Fruit fly (Drosophila melanogaster) whole organism, prepupa: ENCODE results near the gene Bub3.

Experiments
- Blimp-1 ChIP-seq: fragments of 200-800 bp; sonication (Bioruptor generic); optimal IDR thresholded peaks from 3 replicates; lab custom pipeline; 2017; ENCODE audit warnings: missing biosample characterization, missing genetic modification characterization, mild to moderate bottlenecking, moderate library complexity, missing genetic modification reagents
- CG10631 ChIP-seq: fragments of 200-800 bp; sonication (Bioruptor generic); optimal IDR thresholded peaks from 2 replicates; lab custom pipeline; 2016; ENCODE audit warnings: missing biosample characterization, missing genetic modification characterization
- CG10669 ChIP-seq: fragments of 200-800 bp; sonication (Bioruptor generic); optimal IDR thresholded peaks from 3 replicates; lab custom pipeline; 2018; ENCODE audit warnings: missing biosample characterization, mild to moderate bottlenecking, missing genetic modification characterization, moderate library complexity
- CG11294 ChIP-seq: fragments of 200-800 bp; sonication (Bioruptor generic); IDR thresholded peaks from 2 replicates; pipeline ENCODE4 v1.3.6; 2022; ENCODE audit warnings: missing biosample characterization, missing genetic modification characterization
- CG11762 ChIP-seq: fragments of 200-800 bp; sonication (Bioruptor generic); optimal IDR thresholded peaks from 3 replicates; lab custom pipeline; 2016; ENCODE audit warnings: missing biosample characterization, missing genetic modification characterization; ENCODE audit not compliant: insufficient read depth
- CG11902 ChIP-seq: fragments of 200-800 bp; sonication (Bioruptor generic); optimal IDR thresholded peaks from 3 replicates; lab custom pipeline; 2016; ENCODE audit warnings: missing biosample characterization, missing genetic modification characterization
- CG15336 ChIP-seq: fragments of 200-800 bp; sonication (Bioruptor generic); IDR thresholded peaks from 2 replicates; pipeline ENCODE4 v1.3.6; 2022; ENCODE audit warnings: missing biosample characterization, missing genetic modification characterization
- CG1621 ChIP-seq: fragments of 200-800 bp; sonication (Bioruptor generic); optimal IDR thresholded peaks from 3 replicates; lab custom pipeline; 2018; ENCODE audit warnings: missing biosample characterization, mild to moderate bottlenecking, missing genetic modification characterization
- CG16779 ChIP-seq: fragments of 200-800 bp; sonication (Bioruptor generic); optimal IDR thresholded peaks from 3 replicates; lab custom pipeline; 2017; ENCODE audit warnings: missing biosample characterization, mild to moderate bottlenecking, missing genetic modification characterization
- CG3032 ChIP-seq: fragments of 200-800 bp; optimal IDR thresholded peaks from 2 replicates; lab custom pipeline; 2019; ENCODE audit warnings: missing biosample characterization, mild to moderate bottlenecking, missing genetic modification characterization, moderate library complexity
- CG31627 ChIP-seq: fragments of 200-800 bp; sonication (Bioruptor generic); optimal IDR thresholded peaks from 3 replicates; lab custom pipeline; 2016; ENCODE audit warnings: missing biosample characterization, missing genetic modification characterization
- CG32006 ChIP-seq: fragments of 200-800 bp; sonication (Bioruptor generic); optimal IDR thresholded peaks from 3 replicates; lab custom pipeline; 2017; ENCODE audit warnings: missing biosample characterization, mild to moderate bottlenecking, missing genetic modification characterization
- CG34406 ChIP-seq: fragments of 200-800 bp; sonication (Bioruptor generic); optimal IDR thresholded peaks from 3 replicates; lab custom pipeline; 2016; ENCODE audit warnings: missing biosample characterization, missing genetic modification characterization
- CG4318 ChIP-seq: fragments of 200-800 bp; sonication (Bioruptor generic); optimal IDR thresholded peaks from 3 replicates; lab custom pipeline; 2017; ENCODE audit warnings: missing biosample characterization, mild to moderate bottlenecking, missing genetic modification characterization
- CG6163 ChIP-seq: fragments of 200-800 bp; sonication (Bioruptor generic); IDR thresholded peaks from 3 replicates; pipeline ENCODE4 v1.3.6; 2022; ENCODE audit warnings: missing biosample characterization, missing genetic modification characterization
- CG6276 ChIP-seq: fragments of 200-800 bp; sonication (Bioruptor generic); optimal IDR thresholded peaks from 2 replicates; lab custom pipeline; 2017; ENCODE audit warnings: missing biosample characterization, mild to moderate bottlenecking, missing genetic modification characterization
- CG6792 ChIP-seq: fragments of 200-800 bp; sonication (Bioruptor generic); optimal IDR thresholded peaks from 3 replicates; lab custom pipeline; 2016; ENCODE audit warnings: missing biosample characterization, missing genetic modification characterization
- CG6808 ChIP-seq: fragments of 200-800 bp; sonication (Bioruptor generic); optimal IDR thresholded peaks from 3 replicates; lab custom pipeline; 2017; ENCODE audit warnings: missing biosample characterization, missing genetic modification characterization, mild to moderate bottlenecking, moderate library complexity, missing genetic modification reagents
- CG6854 ChIP-seq: fragments of 200-800 bp; sonication (Bioruptor generic); optimal IDR thresholded peaks from 2 replicates; lab custom pipeline; 2017; ENCODE audit warnings: missing biosample characterization, mild to moderate bottlenecking, missing genetic modification characterization
- CG7368 ChIP-seq: fragments of 200-800 bp; sonication (Bioruptor generic); optimal IDR thresholded peaks from 3 replicates; lab custom pipeline; 2016; ENCODE audit warnings: missing biosample characterization, missing genetic modification characterization
- CG8319 ChIP-seq: fragments of 200-800 bp; sonication (Bioruptor generic); optimal IDR thresholded peaks from 3 replicates; lab custom pipeline; 2016; ENCODE audit warnings: missing biosample characterization, missing genetic modification characterization
- CG8632 ChIP-seq: fragments of 200-800 bp; sonication (Bioruptor generic); optimal IDR thresholded peaks from 3 replicates; lab custom pipeline; 2016; ENCODE audit warnings: missing biosample characterization, missing genetic modification characterization
- CG9139 ChIP-seq: fragments of 200-800 bp; sonication (Bioruptor generic); optimal IDR thresholded peaks from 3 replicates; lab custom pipeline; 2017; ENCODE audit warnings: missing biosample characterization, mild to moderate bottlenecking, missing genetic modification characterization
- Eip75B ChIP-seq: fragments of 200-800 bp; sonication (Bioruptor generic); optimal IDR thresholded peaks from 3 replicates; lab custom pipeline; 2016; ENCODE audit warnings: missing biosample characterization, missing genetic modification characterization
- Eip78C ChIP-seq: fragments of 200-800 bp; sonication (Bioruptor generic); peaks from one replicate; lab custom pipeline; 2016; ENCODE audit warnings: missing biosample characterization, missing genetic modification characterization
- Eip93F ChIP-seq: fragments of 200-800 bp; sonication (Bioruptor generic); optimal IDR thresholded peaks from 2 replicates; lab custom pipeline; 2016; ENCODE audit warnings: missing biosample characterization, mild to moderate bottlenecking, missing genetic modification characterization
- Ets21C ChIP-seq: fragments of 200-800 bp; sonication (Bioruptor generic); optimal IDR thresholded peaks from 3 replicates; lab custom pipeline; 2016; ENCODE audit warnings: missing biosample characterization, missing genetic modification characterization
- Ets96B ChIP-seq: fragments of 200-800 bp; optimal IDR thresholded peaks from 2 replicates; lab custom pipeline; 2019; ENCODE audit warnings: missing biosample characterization, mild to moderate bottlenecking, missing genetic modification characterization, moderate library complexity
- Gug ChIP-seq: fragments of 200-800 bp; sonication (Bioruptor generic); IDR thresholded peaks from 2 replicates; pipeline ENCODE4 v1.3.6; 2022; ENCODE audit warnings: missing biosample characterization, missing genetic modification characterization
- Hr38 ChIP-seq: sonication (Bioruptor generic); optimal IDR thresholded peaks from 2 replicates; lab custom pipeline; 2016; ENCODE audit warnings: missing biosample characterization, missing genetic modification characterization
- Hr39 ChIP-seq: fragments of 200-800 bp; sonication (Bioruptor generic); optimal IDR thresholded peaks from 2 replicates; lab custom pipeline; 2016; ENCODE audit warnings: missing biosample characterization, missing genetic modification characterization
- Hr4 ChIP-seq: fragments of 200-800 bp; sonication (Bioruptor generic); optimal IDR thresholded peaks from 3 replicates; lab custom pipeline; 2016; ENCODE audit warnings: missing biosample characterization, missing genetic modification characterization
- Lpt ChIP-seq: fragments of 200-800 bp; sonication (Bioruptor generic); optimal IDR thresholded peaks from 3 replicates; lab custom pipeline; 2016; ENCODE audit warnings: missing biosample characterization, missing genetic modification characterization
- Met ChIP-seq: fragments of 200-800 bp; sonication (Bioruptor generic); optimal IDR thresholded peaks from 3 replicates; lab custom pipeline; 2016; ENCODE audit warnings: missing biosample characterization, missing genetic modification characterization
- OdsH ChIP-seq: fragments of 200-800 bp; sonication (Bioruptor generic); optimal IDR thresholded peaks from 3 replicates; lab custom pipeline; 2016; ENCODE audit warnings: missing biosample characterization, missing genetic modification characterization
- Smox ChIP-seq: fragments of 200-800 bp; sonication (Bioruptor generic); optimal IDR thresholded peaks from 3 replicates; lab custom pipeline; 2016; ENCODE audit warnings: missing biosample characterization, missing genetic modification characterization
- Sox102F ChIP-seq: fragments of 200-800 bp; sonication (Bioruptor generic); optimal IDR thresholded peaks from 2 replicates; lab custom pipeline; 2016; ENCODE audit warnings: missing biosample characterization, mild to moderate bottlenecking, missing genetic modification characterization
- Sox14 ChIP-seq: fragments of 200-800 bp; sonication (Bioruptor generic); optimal IDR thresholded peaks from 3 replicates; lab custom pipeline; 2016; ENCODE audit warnings: missing biosample characterization, missing genetic modification characterization
- Sox15 ChIP-seq: fragments of 200-800 bp; sonication (Bioruptor generic); optimal IDR thresholded peaks from 3 replicates; lab custom pipeline; 2016; ENCODE audit warnings: missing biosample characterization, missing genetic modification characterization
- achi ChIP-seq: fragments of 200-800 bp; sonication (Bioruptor generic); optimal IDR thresholded peaks from 3 replicates; lab custom pipeline; 2016; ENCODE audit warnings: missing biosample characterization, missing genetic modification characterization
- dac ChIP-seq: fragments of 200-800 bp; sonication (Bioruptor generic); optimal IDR thresholded peaks from 2 replicates; lab custom pipeline; 2017; ENCODE audit warnings: missing biosample characterization, mild to moderate bottlenecking, missing genetic modification characterization
- eg ChIP-seq: fragments of 200-800 bp; sonication (Bioruptor generic); IDR thresholded peaks from 3 replicates; pipeline ENCODE4 v1.3.6; 2022; ENCODE audit warnings: missing biosample characterization, missing genetic modification characterization
- esn ChIP-seq: fragments of 200-800 bp; sonication (Bioruptor generic); optimal IDR thresholded peaks from 2 replicates; lab custom pipeline; 2016; ENCODE audit warnings: missing biosample characterization, mild to moderate bottlenecking, missing genetic modification characterization, moderate library complexity
- fd85E ChIP-seq: fragments of 200-800 bp; sonication (Bioruptor generic); optimal IDR thresholded peaks from 3 replicates; lab custom pipeline; 2016; ENCODE audit warnings: missing biosample characterization, missing genetic modification characterization
- fkh ChIP-seq: fragments of 200-800 bp; sonication (Bioruptor generic); optimal IDR thresholded peaks from 3 replicates; lab custom pipeline; 2017; ENCODE audit warnings: missing biosample characterization, mild to moderate bottlenecking, missing genetic modification characterization, moderate library complexity
- lz ChIP-seq: fragments of 200-800 bp; sonication (Bioruptor generic); optimal IDR thresholded peaks from 3 replicates; lab custom pipeline; 2016; ENCODE audit warnings: missing biosample characterization, missing genetic modification characterization
- pdm3 ChIP-seq: fragments of 200-800 bp; sonication (Bioruptor generic); optimal IDR thresholded peaks from 3 replicates; lab custom pipeline; 2016; ENCODE audit warnings: missing biosample characterization, missing genetic modification characterization
- spab ChIP-seq: fragments of 200-800 bp; sonication (Bioruptor generic); optimal IDR thresholded peaks from 2 replicates; lab custom pipeline; 2017; ENCODE audit warnings: missing biosample characterization, mild to moderate bottlenecking, missing genetic modification characterization, missing genetic modification reagents
- ss ChIP-seq, 2 experiments: fragments of 200-800 bp; sonication (Bioruptor generic); optimal IDR thresholded peaks; 2 replicates in 1 of 2; 3 replicates in 1 of 2; lab custom pipeline; 2017 to 2018; ENCODE audit warnings: mild to moderate bottlenecking in 2 of 2, missing biosample characterization in 2 of 2, missing genetic modification characterization in 2 of 2, moderate library complexity in 1 of 2
- svp ChIP-seq: fragments of 200-800 bp; sonication (Bioruptor generic); peaks from one replicate; lab custom pipeline; 2016; ENCODE audit warnings: missing biosample characterization, missing genetic modification characterization
- topi ChIP-seq: fragments of 200-800 bp; sonication (Bioruptor generic); optimal IDR thresholded peaks from 3 replicates; lab custom pipeline; 2016; ENCODE audit warnings: missing biosample characterization, missing genetic modification characterization
- vri ChIP-seq: fragments of 200-800 bp; sonication (Bioruptor generic); optimal IDR thresholded peaks from 3 replicates; lab custom pipeline; 2016; ENCODE audit warnings: missing biosample characterization, mild to moderate bottlenecking, missing genetic modification characterization

Gene Bub3

DNA sequence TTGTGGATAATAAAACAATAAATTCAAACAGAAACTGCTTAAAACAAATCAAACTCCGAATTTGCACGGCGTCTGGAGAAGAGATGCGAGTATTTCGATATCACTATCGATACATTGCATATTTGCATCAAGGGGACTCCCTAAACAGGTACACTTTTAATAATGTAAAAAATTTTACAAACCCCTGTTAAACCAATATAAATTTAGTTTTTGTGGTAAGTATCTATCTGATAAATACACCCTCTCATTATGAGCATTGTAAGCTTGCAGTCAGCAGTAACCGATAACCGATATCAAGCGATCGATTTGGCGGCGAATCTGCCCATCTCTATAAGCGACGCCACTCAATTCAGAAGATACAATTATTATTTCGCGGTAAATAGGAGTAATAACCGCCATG, at the start of gene Bub3, which contains the start of gene Cap-D2:
Gene Bub3, minus strand, starts transcription at position 89 of the 400 bp plus-strand sequence.
Gene Cap-D2, plus strand, starts transcription at position 319 of the 400 bp plus-strand sequence.
- no peak for TF ChIP-seq CG6854
- no peak for TF ChIP-seq dac (GFP tag; lab: Kevin White, UChicago)
- peak; percentile 84 for TF ChIP-seq Eip78C (GFP tag; lab: Kevin White, UChicago)
- TF ChIP-seq Lpt: peak; percentile 54
- no peak for TF ChIP-seq CG4318 (GFP tag; lab: Kevin White, UChicago)
- no peak for TF ChIP-seq ss (GFP tag; optimal IDR thresholded peaks at IDR 0.05; lab: Kevin White, UChicago)
- TF ChIP-seq CG3032: peak; percentile 52
- TF ChIP-seq CG11902 (GFP tag; lab: Kevin White, UChicago): peak; percentile 38
- peak; percentile 70 for TF ChIP-seq Sox14 (GFP tag; lab: Kevin White, UChicago)
- peak; percentile 13 for TF ChIP-seq CG8319 (GFP tag; lab: Kevin White, UChicago)
- peak; percentile 69 for TF ChIP-seq Hr39 (GFP tag; lab: Kevin White, UChicago)
- TF ChIP-seq CG9139 (GFP tag; lab: Kevin White, UChicago): no peak
- no peak for TF ChIP-seq CG10669
- TF ChIP-seq OdsH: peak; percentile 75
- peak; percentile 66 for TF ChIP-seq Met
- peak; percentile 75; the same call in 2 of the 3 replicates for TF ChIP-seq eg
- TF ChIP-seq CG11762: peak; percentile 21
- peak; percentile 31 for TF ChIP-seq CG7368 (GFP tag; lab: Kevin White, UChicago)
- peak; percentile 53 for TF ChIP-seq Ets21C (GFP tag; lab: Kevin White, UChicago)
- TF ChIP-seq fkh (GFP tag; lab: Kevin White, UChicago): no peak
- peak; percentile 60 for TF ChIP-seq Smox (GFP tag; lab: Kevin White, UChicago)
- peak; percentile 37 for TF ChIP-seq CG6792 (GFP tag; lab: Kevin White, UChicago)
- peak; percentile 27 for TF ChIP-seq CG8632
- peak; percentile 69 for TF ChIP-seq topi
- no peak for TF ChIP-seq CG6276 (GFP tag; lab: Kevin White, UChicago)
- TF ChIP-seq CG10631: no peak
- peak; percentile 41 for TF ChIP-seq CG1621 (tag; lab: Kevin White, UChicago)
- TF ChIP-seq CG31627 (GFP tag; lab: Kevin White, UChicago): peak; percentile 74
- peak; percentile 74 for TF ChIP-seq Hr4 (GFP tag; lab: Kevin White, UChicago)
- peak; percentile 30 for TF ChIP-seq Eip93F
- no peak for TF ChIP-seq Eip75B (GFP tag; lab: Kevin White, UChicago)
- TF ChIP-seq Ets96B (tag; lab: Kevin White, UChicago): peak; percentile 63
- TF ChIP-seq spab (GFP tag; lab: Kevin White, UChicago): no peak
- TF ChIP-seq vri (GFP tag; lab: Kevin White, UChicago): no peak
- no peak; the same call in 1 of the 2 replicates for TF ChIP-seq CG11294 (GFP tag; lab: Robert Waterston, UW)
- TF ChIP-seq Sox102F (GFP tag; lab: Kevin White, UChicago): peak; percentile 41
- no peak for TF ChIP-seq CG16779 (tag; lab: Kevin White, UChicago)
- peak; percentile 76 for TF ChIP-seq esn (GFP tag; lab: Kevin White, UChicago)
- TF ChIP-seq lz (GFP tag; lab: Kevin White, UChicago): peak; percentile 74
- TF ChIP-seq Sox15: peak; percentile 48
- TF ChIP-seq achi (GFP tag; lab: Kevin White, UChicago): peak; percentile 62
- TF ChIP-seq svp (GFP tag; lab: Kevin White, UChicago): peak; percentile 84
- TF ChIP-seq pdm3 (GFP tag; lab: Kevin White, UChicago): peak; percentile 71
- peak; percentile 19 for TF ChIP-seq CG34406
- no peak for TF ChIP-seq CG6808 (GFP tag; lab: Kevin White, UChicago)
- TF ChIP-seq Hr38: no peak
- peak; percentile 77 for TF ChIP-seq CG6163
- TF ChIP-seq CG32006: peak; percentile 59
- TF ChIP-seq Gug (GFP tag; lab: Robert Waterston, UW): peak; percentile 60
- TF ChIP-seq Blimp-1 (GFP tag; lab: Kevin White, UChicago): no peak
- TF ChIP-seq fd85E (GFP tag; lab: Kevin White, UChicago): no peak
- TF ChIP-seq CG15336 (GFP tag; lab: Robert Waterston, UW): peak; percentile 54; the same call in 1 of the 2 replicates
